Fruit fly (Drosophila melanogaster) whole organism, wandering third instar larva: ENCODE measurements around the gene aub.
A peak's percentile ranks its signal among the peaks of the same experiment; 100 is the strongest.

Source experiments
- CG32264 ChIP-seq: fragments of 200-800 bp; sonication (Bioruptor generic); optimal IDR thresholded peaks from 2 replicates; lab custom pipeline; 2016; ENCODE audit warnings: missing biosample characterization, missing genetic modification characterization
- Dfd ChIP-seq: fragments of >200 bp; optimal IDR thresholded peaks from 2 replicates; lab custom pipeline; 2017; ENCODE audit warnings: missing biosample characterization, missing genetic modification characterization
- Dif ChIP-seq: fragments of 200-275, 200-300 bp; sonication (Bioruptor generic); optimal IDR thresholded peaks from 2 replicates; lab custom pipeline; 2018; ENCODE audit warnings: missing biosample characterization, missing genetic modification characterization; ENCODE audit not compliant: partially characterized antibody
- GATAd ChIP-seq: sonication (Bioruptor generic); optimal IDR thresholded peaks from 2 replicates; lab custom pipeline; 2016; ENCODE audit warnings: missing biosample characterization, missing genetic modification characterization
- HLH106 ChIP-seq: fragments of 200-800 bp; optimal IDR thresholded peaks from 3 replicates; lab custom pipeline; 2019; ENCODE audit warnings: missing biosample characterization, mild to moderate bottlenecking, missing genetic modification characterization, moderate library complexity
- Hnf4 ChIP-seq: fragments of 200-800 bp; sonication (Bioruptor generic); optimal IDR thresholded peaks from 2 replicates; lab custom pipeline; 2016; ENCODE audit warnings: missing biosample characterization, mild to moderate bottlenecking, missing genetic modification characterization
- Hr78 ChIP-seq: fragments of >200 bp; optimal IDR thresholded peaks from 2 replicates; lab custom pipeline; 2017; ENCODE audit warnings: missing biosample characterization, missing genetic modification characterization
- Jra ChIP-seq: sonication (Bioruptor generic); optimal IDR thresholded peaks from 2 replicates; lab custom pipeline; 2016; ENCODE audit warnings: missing biosample characterization, missing genetic modification characterization
- Mio ChIP-seq: sonication (Bioruptor generic); optimal IDR thresholded peaks from 2 replicates; lab custom pipeline; 2016; ENCODE audit warnings: missing biosample characterization, missing genetic modification characterization
- Myc ChIP-seq: fragments of >200 bp; optimal IDR thresholded peaks from 2 replicates; lab custom pipeline; 2017
- N ChIP-seq: fragments of >200 bp; optimal IDR thresholded peaks from 2 replicates; lab custom pipeline; 2018; ENCODE audit warnings: missing biosample characterization, missing external identifiers, missing genetic modification characterization
- OdsH ChIP-seq: fragments of 200-800 bp; sonication (Bioruptor generic); optimal IDR thresholded peaks from 2 replicates; lab custom pipeline; 2016; ENCODE audit warnings: missing biosample characterization, mild to moderate bottlenecking, missing genetic modification characterization
- Rel ChIP-seq, 2 experiments: fragments of 200-800 bp; sonication (Bioruptor generic) in 1 of 2; optimal IDR thresholded peaks; 2 replicates in 1 of 2; 3 replicates in 1 of 2; lab custom pipeline; 2016 to 2019; ENCODE audit warnings: mild to moderate bottlenecking in 2 of 2, missing biosample characterization in 2 of 2, missing genetic modification characterization in 2 of 2, moderate library complexity in 1 of 2
- Sp1 ChIP-seq: fragments of 200-800 bp; sonication (Bioruptor generic); optimal IDR thresholded peaks from 3 replicates; lab custom pipeline; 2019; ENCODE audit warnings: missing biosample characterization, mild to moderate bottlenecking, missing genetic modification characterization, moderate library complexity
- Vsx2 ChIP-seq: fragments of 200-300, 225-300 bp; sonication (Bioruptor generic); optimal IDR thresholded peaks from 2 replicates; lab custom pipeline; 2018; ENCODE audit warnings: missing biosample characterization, missing genetic modification characterization; ENCODE audit not compliant: partially characterized antibody
- br ChIP-seq: fragments of 200-800 bp; sonication (Bioruptor generic); optimal IDR thresholded peaks from 2 replicates; lab custom pipeline; 2016; ENCODE audit warnings: missing biosample characterization, missing genetic modification characterization
- brk ChIP-seq: fragments of 200-800 bp; sonication (Bioruptor generic); optimal IDR thresholded peaks from 2 replicates; lab custom pipeline; 2016; ENCODE audit warnings: missing biosample characterization, mild to moderate bottlenecking, missing genetic modification characterization
- dmrt93B ChIP-seq: fragments of 200-800 bp; sonication (Bioruptor generic); optimal IDR thresholded peaks from 2 replicates; lab custom pipeline; 2018; ENCODE audit warnings: missing biosample characterization, mild to moderate bottlenecking, missing genetic modification characterization
- dsf ChIP-seq: sonication (Bioruptor generic); optimal IDR thresholded peaks from 2 replicates; lab custom pipeline; 2016; ENCODE audit warnings: missing biosample characterization, missing genetic modification characterization, borderline replicate concordance
- ey ChIP-seq: fragments of 200-800 bp; sonication (Bioruptor generic); optimal IDR thresholded peaks from 2 replicates; lab custom pipeline; 2016; ENCODE audit warnings: missing biosample characterization, missing genetic modification characterization
- foxo ChIP-seq, 2 experiments: fragments of 200-800 bp; sonication (Bioruptor generic); optimal IDR thresholded peaks; 2 replicates in 1 of 2; 3 replicates in 1 of 2; lab custom pipeline; 2016 to 2017; ENCODE audit warnings: missing biosample characterization in 2 of 2, missing genetic modification characterization in 2 of 2
- fru ChIP-seq: fragments of 200-800 bp; sonication (Bioruptor generic); optimal IDR thresholded peaks from 3 replicates; lab custom pipeline; 2016; ENCODE audit warnings: missing biosample characterization, mild to moderate bottlenecking, missing genetic modification characterization
- h ChIP-seq: fragments of 200-800 bp; sonication (Bioruptor generic); optimal IDR thresholded peaks from 3 replicates; lab custom pipeline; 2016; ENCODE audit warnings: missing biosample characterization, mild to moderate bottlenecking, missing genetic modification characterization
- jim ChIP-seq: fragments of 175-275, 200-325 bp; sonication (Bioruptor generic); optimal IDR thresholded peaks from 2 replicates; lab custom pipeline; 2016; ENCODE audit warnings: missing biosample characterization, mild to moderate bottlenecking, missing genetic modification characterization
- lola ChIP-seq: fragments of >200 bp; optimal IDR thresholded peaks from 2 replicates; lab custom pipeline; 2017; ENCODE audit warnings: missing biosample characterization, missing genetic modification characterization
- pan ChIP-seq: fragments of >200 bp; optimal IDR thresholded peaks from 2 replicates; lab custom pipeline; 2017
- psq ChIP-seq: fragments of 200-800 bp; sonication (Bioruptor generic); optimal IDR thresholded peaks from 3 replicates; lab custom pipeline; 2017; ENCODE audit warnings: missing biosample characterization, mild to moderate bottlenecking, missing genetic modification characterization, moderate library complexity
- rgr ChIP-seq: fragments of 200-800 bp; sonication (Bioruptor generic); optimal IDR thresholded peaks from 3 replicates; lab custom pipeline; 2016; ENCODE audit warnings: missing biosample characterization, mild to moderate bottlenecking, missing genetic modification characterization
- sv ChIP-seq: fragments of 200-800 bp; sonication (Bioruptor generic); optimal IDR thresholded peaks from 3 replicates; lab custom pipeline; 2016; ENCODE audit warnings: missing biosample characterization, missing genetic modification characterization
- usp ChIP-seq: fragments of >200 bp; optimal IDR thresholded peaks from 2 replicates; lab custom pipeline; 2017; ENCODE audit warnings: missing biosample characterization, missing genetic modification characterization

aub gene

dm6 chr2L:11032285-11032970 lies 31.2 kb upstream of the aub start:
- TF ChIP-seq Myc (no peak), rgr (GFP tag; lab: Kevin White, UChicago) (no peak), Vsx2 (no peak), brk (GFP tag; lab: Kevin White, UChicago) (no peak), HLH106 (tag; lab: Kevin White, UChicago) (no peak), foxo (GFP tag; optimal IDR thresholded peaks at IDR 0.05; lab: Kevin White, UChicago) (no peak), dsf (GFP tag; lab: Kevin White, UChicago) (no peak), N (GFP tag; lab: Kevin White, UChicago) (no peak)

- TF ChIP-seq foxo (GFP tag; optimal IDR thresholded peaks at IDR 0.05; lab: Kevin White, UChicago) (no peak), rgr (GFP tag; lab: Kevin White, UChicago) (no peak), jim (GFP tag; lab: Kevin White, UChicago) (no peak), usp (GFP tag; lab: Kevin White, UChicago) (no peak), Mio (no peak), Dfd (GFP tag; lab: Kevin White, UChicago) (no peak), OdsH (GFP tag; lab: Kevin White, UChicago) (no peak), sv (GFP tag; lab: Kevin White, UChicago) (no peak), CG32264 (GFP tag; lab: Kevin White, UChicago) (no peak), h (GFP tag; lab: Kevin White, UChicago) (no peak), Dif (no peak), fru (GFP tag; lab: Kevin White, UChicago) (no peak)
Measured at dm6 chr2L:11027825-11028496, 26.7 kb upstream of the aub start.

dm6 chr2L:11027213-11027612 lies 25.9 kb upstream of the aub start:
- TF ChIP-seq lola (no peak), HLH106 (tag; lab: Kevin White, UChicago) (no peak)

dm6 chr2L:11023875-11024274 lies 22.6 kb upstream of the aub start:
- TF ChIP-seq fru (GFP tag; lab: Kevin White, UChicago) (peak; percentile 15), psq (no peak), dsf (GFP tag; lab: Kevin White, UChicago) (no peak), brk (GFP tag; lab: Kevin White, UChicago) (peak; percentile 1)

dm6 chr2L:11022804-11023203 lies 21.5 kb upstream of the aub start:
- TF ChIP-seq GATAd (GFP tag; lab: Kevin White, UChicago) = no peak
- peak; percentile 9 for TF ChIP-seq h (GFP tag; lab: Kevin White, UChicago)
- no peak for TF ChIP-seq Hnf4
- no peak for TF ChIP-seq br (GFP tag; lab: Kevin White, UChicago)
- peak; percentile 19 for TF ChIP-seq fru (GFP tag; lab: Kevin White, UChicago)
- TF ChIP-seq CG32264 (GFP tag; lab: Kevin White, UChicago) = no peak
- TF ChIP-seq pan (lab: Kevin White, UChicago) = no peak
- no peak for TF ChIP-seq dsf (GFP tag; lab: Kevin White, UChicago)
- TF ChIP-seq dmrt93B = no peak
- TF ChIP-seq foxo (GFP tag; optimal IDR thresholded peaks at IDR 0.05; lab: Kevin White, UChicago) = peak in 1 of 2 experiments; percentile 23
- TF ChIP-seq sv (GFP tag; lab: Kevin White, UChicago) = no peak
- TF ChIP-seq Rel (GFP tag; optimal IDR thresholded peaks at IDR 0.05; lab: Kevin White, UChicago) = no peak
- TF ChIP-seq Rel (tag; optimal IDR thresholded peaks at IDR 0.05; lab: Kevin White, UChicago) = no peak
- TF ChIP-seq lola = no peak
- TF ChIP-seq Hr78 (GFP tag; lab: Kevin White, UChicago) = no peak
- no peak for TF ChIP-seq Mio
- TF ChIP-seq ey (GFP tag; lab: Kevin White, UChicago) = no peak
- no peak for TF ChIP-seq Myc
- no peak for TF ChIP-seq Jra
- no peak for TF ChIP-seq Sp1
- peak; percentile 22 for TF ChIP-seq rgr (GFP tag; lab: Kevin White, UChicago)
- TF ChIP-seq, all 38 proteins: peak for 4
